Fruit fly (Drosophila melanogaster): ENCODE measurements around the gene CG42688.

CG42688 gene

dm6 chr2L:19196443-19197044 lies 13.9 kb upstream of the CG42688 start (continued):
- TF ChIP-seq cwo (GFP tag; optimal IDR thresholded peaks at IDR 0.05): peak; percentile 15
- no peak for TF ChIP-seq CG10147 (GFP tag; optimal IDR thresholded peaks at IDR 0.05)
- TF ChIP-seq unc-4 (GFP tag; IDR thresholded peaks at IDR 0.05; ENCODE audit: partially characterized antibody): no peak
- no peak for TF ChIP-seq br (optimal IDR thresholded peaks at IDR 0.05)
- TF ChIP-seq Asciz (GFP tag; optimal IDR thresholded peaks at IDR 0.05): peak; percentile 12
- no peak for TF ChIP-seq sc (optimal IDR thresholded peaks at IDR 0.05)
- peak; percentile 63 for TF ChIP-seq sc (GFP tag; optimal IDR thresholded peaks at IDR 0.05)
- TF ChIP-seq mirr (GFP tag; optimal IDR thresholded peaks at IDR 0.05): no peak
- TF ChIP-seq CG4730 (GFP tag; IDR thresholded peaks at IDR 0.05): 0 out of 2 replicates have a peak, but pooled peaks have one; percentile 43
- TF ChIP-seq CG9876 (GFP tag; optimal IDR thresholded peaks at IDR 0.05): no peak
- TF ChIP-seq ro (GFP tag; IDR thresholded peaks at IDR 0.05): peak; percentile 54
- TF ChIP-seq Max (GFP tag; optimal IDR thresholded peaks at IDR 0.05): no peak
- peak; percentile 72 for TF ChIP-seq CG14441 (GFP tag; IDR thresholded peaks at IDR 0.05)
- peak; percentile 59; the same call in 2 of the 3 replicates for TF ChIP-seq ase (GFP tag; IDR thresholded peaks at IDR 0.05)
- TF ChIP-seq Sox102F (GFP tag; optimal IDR thresholded peaks at IDR 0.05): peak; percentile 53
- TF ChIP-seq dmrt99B (tag; optimal IDR thresholded peaks at IDR 0.05): peak; percentile 68
- TF ChIP-seq ssp (GFP tag; IDR thresholded peaks at IDR 0.05): peak; percentile 54
- peak; percentile 44 for TF ChIP-seq lbe (GFP tag; optimal IDR thresholded peaks at IDR 0.05)
- no peak for TF ChIP-seq bbx (GFP tag; IDR thresholded peaks at IDR 0.05; ENCODE audit: partially characterized antibody)
- TF ChIP-seq NK7.1 (GFP tag; optimal IDR thresholded peaks at IDR 0.05): no peak
- no peak for TF ChIP-seq CG13624 (GFP tag; optimal IDR thresholded peaks at IDR 0.05)
- no peak for TF ChIP-seq BtbVII (GFP tag; optimal IDR thresholded peaks at IDR 0.05)
- TF ChIP-seq sqz (GFP tag; optimal IDR thresholded peaks at IDR 0.05): peak; percentile 26
- no peak for TF ChIP-seq CG5180 (GFP tag; optimal IDR thresholded peaks at IDR 0.05)
- peak; percentile 45 for TF ChIP-seq ac (GFP tag; optimal IDR thresholded peaks at IDR 0.05)
- peak; percentile 25 for TF ChIP-seq en (GFP tag; optimal IDR thresholded peaks at IDR 0.05)
- TF ChIP-seq stwl (tag; optimal IDR thresholded peaks at IDR 0.05): no peak
- TF ChIP-seq fd96Cb (tag; optimal IDR thresholded peaks at IDR 0.05): peak; percentile 59
- no peak for TF ChIP-seq CG6791 (GFP tag; IDR thresholded peaks at IDR 0.05; ENCODE audit: partially characterized antibody)
- peak; percentile 35 for TF ChIP-seq twi (tag; optimal IDR thresholded peaks at IDR 0.05)
- peak; percentile 43; the same call in 1 of the 2 replicates for TF ChIP-seq danr (GFP tag; IDR thresholded peaks at IDR 0.05)
- 0 out of 3 replicates have a peak, but pooled peaks have one; percentile 29 for TF ChIP-seq CG11560 (tag; IDR thresholded peaks at IDR 0.05)
- TF ChIP-seq mld (GFP tag; IDR thresholded peaks at IDR 0.05; ENCODE audit: partially characterized antibody): no peak
- no peak for TF ChIP-seq CG11398 (GFP tag; optimal IDR thresholded peaks at IDR 0.05)
- TF ChIP-seq Mes4 (GFP tag; optimal IDR thresholded peaks at IDR 0.05): peak; percentile 42
- TF ChIP-seq bsh (GFP tag; optimal IDR thresholded peaks at IDR 0.05): peak; percentile 47 to 80
- peak; percentile 61 for TF ChIP-seq CG6813 (GFP tag; optimal IDR thresholded peaks at IDR 0.05)
- no peak for TF ChIP-seq wdn (GFP tag; IDR thresholded peaks at IDR 0.05)
- no peak for TF ChIP-seq odd (GFP tag; optimal IDR thresholded peaks at IDR 0.05)
- peak; percentile 72 for TF ChIP-seq CG33557 (GFP tag; optimal IDR thresholded peaks at IDR 0.05)
- TF ChIP-seq esg (GFP tag; conservative IDR thresholded peaks at IDR 0.05): peak; percentile 62
- peak; percentile 81 for TF ChIP-seq CG18262 (tag; optimal IDR thresholded peaks at IDR 0.05)
- peak; percentile 38 for TF ChIP-seq CG7786 (GFP tag; optimal IDR thresholded peaks at IDR 0.05)
- no peak for TF ChIP-seq da (GFP tag; optimal IDR thresholded peaks at IDR 0.05)
- TF ChIP-seq sens (GFP tag): peak; percentile 95
- peak; percentile 81 for TF ChIP-seq ken (GFP tag; IDR thresholded peaks at IDR 0.05)
- TF ChIP-seq CG31224 (GFP tag; IDR thresholded peaks at IDR 0.05): 0 out of 2 replicates have a peak, but pooled peaks have one; percentile 9
- peak; percentile 15 for TF ChIP-seq NfI (GFP tag; optimal IDR thresholded peaks at IDR 0.05)
- TF ChIP-seq onecut (GFP tag; IDR thresholded peaks at IDR 0.05): peak; percentile 73
- peak; percentile 78 for TF ChIP-seq nom (GFP tag; optimal IDR thresholded peaks at IDR 0.05)

Measured in whole organism, embryonic.